Worm (Caenorhabditis elegans) whole organism, young adult: ENCODE measurements around the gene rnr-1.
A peak's percentile ranks its signal among the peaks of the same experiment; 100 is the strongest.

Experiments
- B0019.2 ChIP-seq: fragments of 200-800 bp; sonication (Bioruptor generic); conservative IDR thresholded peaks from 2 replicates; pipeline ENCODE4 v1.3.6; 2022; ENCODE audit warnings: missing genetic modification reagents, missing genetic modification characterization, missing compliant biosample characterization
- B0035.1 ChIP-seq: sonication (generic microtip); optimal IDR thresholded peaks from 2 replicates; lab custom pipeline; 2016; ENCODE audit warnings: missing genetic modification characterization, mild to moderate bottlenecking, missing compliant biosample characterization, missing genotype, missing genetic modification reagents
- B0261.1 ChIP-seq: sonication (generic microtip); optimal IDR thresholded peaks from 2 replicates; lab custom pipeline; 2016; ENCODE audit warnings: mild to moderate bottlenecking, missing genetic modification characterization, moderate library complexity, missing compliant biosample characterization
- C06A6.2 ChIP-seq: fragments of 200-800 bp; sonication (Bioruptor generic); conservative IDR thresholded peaks from 2 replicates; pipeline ENCODE4 v1.3.6; 2022; ENCODE audit warnings: missing genetic modification characterization, missing compliant biosample characterization
- F33H1.4 ChIP-seq: fragments of 200-800 bp; sonication (Bioruptor generic); IDR thresholded peaks from 2 replicates; pipeline ENCODE4 v1.3.6; 2022; ENCODE audit warnings: missing genetic modification reagents, missing genetic modification characterization, missing compliant biosample characterization
- Y56A3A.18 ChIP-seq: fragments of 200-800 bp; sonication (Bioruptor generic); IDR thresholded peaks from 2 replicates; pipeline ENCODE4 v1.3.6; 2022; ENCODE audit warnings: missing genetic modification reagents, missing genetic modification characterization, missing compliant biosample characterization
- Y95B8A.8 ChIP-seq: fragments of 200-800 bp; sonication (Bioruptor generic); IDR thresholded peaks from 2 replicates; pipeline ENCODE4 v1.3.6; 2022; ENCODE audit warnings: missing genetic modification reagents, missing genetic modification characterization, missing compliant biosample characterization
- atf-7 ChIP-seq: sonication (generic microtip); optimal IDR thresholded peaks from 2 replicates; lab custom pipeline; 2017; ENCODE audit warnings: mild to moderate bottlenecking, missing genetic modification characterization, missing compliant biosample characterization
- attf-3 ChIP-seq: fragments of 200-800 bp; sonication (Bioruptor generic); conservative IDR thresholded peaks from 2 replicates; pipeline ENCODE4 v1.3.6; 2022; ENCODE audit warnings: missing genetic modification reagents, missing genetic modification characterization, missing compliant biosample characterization
- ccch-3 ChIP-seq: fragments of 200-800 bp; sonication (Bioruptor generic); optimal IDR thresholded peaks from 2 replicates; lab custom pipeline; 2018; ENCODE audit warnings: mild to moderate bottlenecking, missing genetic modification characterization, missing compliant biosample characterization
- cebp-1 ChIP-seq, 2 experiments: fragments of 200-800 bp in 1 of 2; sonication (Bioruptor generic) in 1 of 2; sonication (generic microtip) in 1 of 2; IDR thresholded peaks in 1 of 2; optimal IDR thresholded peaks in 1 of 2; 2 replicates each; pipeline versions ENCODE4 v1.3.6 to Lab custom; 2017 to 2022; ENCODE audit warnings: missing compliant biosample characterization in 2 of 2, missing genetic modification characterization in 2 of 2, mild to moderate bottlenecking in 1 of 2, missing genetic modification reagents in 1 of 2, moderate library complexity in 1 of 2
- ceh-40 ChIP-seq: fragments of 200-800 bp; sonication (Bioruptor generic); IDR thresholded peaks from 2 replicates; pipeline ENCODE4 v1.3.6; 2022; ENCODE audit warnings: missing genetic modification characterization, missing compliant biosample characterization
- ceh-79 ChIP-seq: sonication (generic microtip); optimal IDR thresholded peaks from 2 replicates; lab custom pipeline; 2017; ENCODE audit warnings: mild to moderate bottlenecking, missing genetic modification characterization, missing compliant biosample characterization
- die-1 ChIP-seq: sonication (generic microtip); optimal IDR thresholded peaks from 2 replicates; lab custom pipeline; 2016; ENCODE audit warnings: missing genotype, mild to moderate bottlenecking, missing genetic modification characterization, missing compliant biosample characterization
- dpff-1 ChIP-seq: sonication (generic microtip); optimal IDR thresholded peaks from 2 replicates; lab custom pipeline; 2017; ENCODE audit warnings: mild to moderate bottlenecking, missing genetic modification characterization, missing compliant biosample characterization
- ets-4 ChIP-seq: fragments of 200-800 bp; sonication (Bioruptor generic); optimal IDR thresholded peaks from 2 replicates; lab custom pipeline; 2018; ENCODE audit warnings: mild to moderate bottlenecking, missing genetic modification characterization, missing compliant biosample characterization
- him-1 ChIP-seq: sonication (generic microtip); optimal IDR thresholded peaks from 2 replicates; lab custom pipeline; 2016; ENCODE audit warnings: missing genotype, missing genetic modification reagents, missing genetic modification characterization, missing compliant biosample characterization
- hlh-12 ChIP-seq: sonication (generic microtip); optimal IDR thresholded peaks from 2 replicates; lab custom pipeline; 2016; ENCODE audit warnings: missing genetic modification characterization, missing compliant biosample characterization
- hmg-1.2 ChIP-seq: fragments of 200-800 bp; sonication (Bioruptor generic); IDR thresholded peaks from 2 replicates; pipeline ENCODE4 v1.3.6; 2022; ENCODE audit warnings: missing genetic modification reagents, missing genetic modification characterization, missing compliant biosample characterization
- hsf-1 ChIP-seq: fragments of 200-800 bp; sonication (Bioruptor generic); IDR thresholded peaks from 2 replicates; pipeline ENCODE4 v1.3.6; 2022; ENCODE audit warnings: missing genetic modification reagents, missing genetic modification characterization, missing compliant biosample characterization
- lin-40 ChIP-seq: sonication (generic microtip); optimal IDR thresholded peaks from 2 replicates; lab custom pipeline; 2016; ENCODE audit warnings: missing genetic modification characterization, mild to moderate bottlenecking, missing compliant biosample characterization, missing genotype, missing genetic modification reagents
- lin-54 ChIP-seq: fragments of 200-800 bp; sonication (Bioruptor generic); optimal IDR thresholded peaks from 2 replicates; lab custom pipeline; 2018; ENCODE audit warnings: mild to moderate bottlenecking, missing genetic modification characterization, missing compliant biosample characterization
- lir-1 ChIP-seq: fragments of 200-800 bp; sonication (Bioruptor generic); conservative IDR thresholded peaks from 2 replicates; pipeline ENCODE4 v1.3.6; 2022; ENCODE audit warnings: missing genetic modification reagents, missing genetic modification characterization, missing compliant biosample characterization
- nhr-80 ChIP-seq: sonication (generic microtip); optimal IDR thresholded peaks from 2 replicates; lab custom pipeline; 2016; ENCODE audit warnings: missing genetic modification characterization, missing compliant biosample characterization
- pbrm-1 ChIP-seq: fragments of 200-800 bp; sonication (Bioruptor generic); IDR thresholded peaks from 2 replicates; pipeline ENCODE4 v1.3.6; 2022; ENCODE audit warnings: missing genetic modification reagents, missing genetic modification characterization, missing compliant biosample characterization
- rec-8 ChIP-seq, 2 experiments: sonication (generic microtip); optimal IDR thresholded peaks; 2 replicates each; lab custom pipeline; 2016; ENCODE audit warnings: mild to moderate bottlenecking in 2 of 2, missing genetic modification characterization in 2 of 2, missing genetic modification reagents in 2 of 2, missing genotype in 2 of 2, missing biosample characterization in 1 of 2, missing compliant biosample characterization in 1 of 2, moderate library complexity in 1 of 2
- sea-2 ChIP-seq: fragments of 200-800 bp; sonication (Bioruptor generic); IDR thresholded peaks from 2 replicates; pipeline ENCODE4 v1.3.6; 2022; ENCODE audit warnings: missing genetic modification characterization, missing compliant biosample characterization
- somi-1 ChIP-seq: fragments of 200-800 bp; sonication (Bioruptor generic); optimal IDR thresholded peaks from 2 replicates; lab custom pipeline; 2018; ENCODE audit warnings: mild to moderate bottlenecking, missing genetic modification characterization, missing compliant biosample characterization
- unc-62 ChIP-seq: fragments of 150-350 bp; optimal IDR thresholded peaks from 2 replicates; lab custom pipeline; 2014; ENCODE audit warnings: missing biosample characterization, missing genetic modification reagents, missing genetic modification characterization
- zim-3 ChIP-seq: sonication (generic microtip); optimal IDR thresholded peaks from 2 replicates; lab custom pipeline; 2017; ENCODE audit warnings: mild to moderate bottlenecking, missing genetic modification characterization, moderate library complexity, missing compliant biosample characterization
- ztf-26 ChIP-seq: sonication (generic microtip); optimal IDR thresholded peaks from 2 replicates; lab custom pipeline; 2017; ENCODE audit warnings: missing genetic modification characterization, missing compliant biosample characterization
- ztf-3 ChIP-seq: fragments of 200-800 bp; sonication (Bioruptor generic); optimal IDR thresholded peaks from 2 replicates; lab custom pipeline; 2018; ENCODE audit warnings: mild to moderate bottlenecking, missing genetic modification characterization, missing compliant biosample characterization
- ztf-6 ChIP-seq: fragments of 200-800 bp; sonication (Bioruptor generic); IDR thresholded peaks from 2 replicates; pipeline ENCODE4 v1.3.6; 2022; ENCODE audit warnings: missing genetic modification reagents, missing genetic modification characterization, missing compliant biosample characterization

rnr-1 gene

ce11 chrIII:9277803-9278202, 49.2 kb upstream of the rnr-1 start:
- no peak for TF ChIP-seq unc-62 (GFP tag; lab: Kevin White, UChicago)
- no peak for TF ChIP-seq ccch-3 (GFP tag; lab: Kevin White, UChicago)
- no peak for TF ChIP-seq Y95B8A.8 (GFP tag; lab: Robert Waterston, UW)
- TF ChIP-seq ceh-79 (tag; lab: Kevin White, UChicago) = no peak
- TF ChIP-seq lin-54 (GFP tag; lab: Kevin White, UChicago) = no peak
- TF ChIP-seq B0261.1 (tag; lab: Kevin White, UChicago) = no peak
- no peak for TF ChIP-seq C06A6.2 (GFP tag; lab: Robert Waterston, UW)
- TF ChIP-seq hlh-12 (tag; lab: Kevin White, UChicago) = no peak
- no peak for TF ChIP-seq B0035.1 (tag; lab: Kevin White, UChicago)
- TF ChIP-seq, all 124 proteins: peak for 0

DNA sequence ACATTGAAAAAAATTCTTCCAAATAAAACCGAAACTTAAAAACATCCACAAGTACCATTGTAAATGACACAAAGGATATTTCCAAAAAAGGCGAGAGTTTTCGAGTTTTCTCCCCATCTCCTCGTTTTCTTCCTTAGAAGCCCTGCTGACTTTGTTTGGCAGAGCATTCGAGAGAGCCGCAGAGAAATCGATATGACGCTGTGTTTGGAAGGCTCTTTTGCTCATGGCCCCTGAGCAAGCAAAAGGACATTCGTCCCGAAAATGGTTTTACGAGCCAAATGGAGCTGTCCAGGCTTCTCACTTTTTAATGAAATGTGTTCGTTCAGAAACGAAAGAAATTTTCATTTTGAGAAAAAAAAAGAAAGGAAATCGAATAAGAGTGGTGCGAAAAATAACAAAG, 43.5 kb upstream of the rnr-1 start:
- TF ChIP-seq pbrm-1 (0 out of 2 replicates have a peak, but pooled peaks have one; percentile 7), ztf-6 (no peak), ztf-26 (tag; lab: Kevin White, UChicago) (no peak), Y95B8A.8 (GFP tag; lab: Robert Waterston, UW) (0 out of 2 replicates have a peak, but pooled peaks have one; percentile 31), ztf-3 (GFP tag; lab: Kevin White, UChicago) (no peak), die-1 (tag; lab: Kevin White, UChicago) (no peak), F33H1.4 (GFP tag; lab: Robert Waterston, UW) (no peak)
- TF ChIP-seq, all 124 proteins: peak for 2

DNA sequence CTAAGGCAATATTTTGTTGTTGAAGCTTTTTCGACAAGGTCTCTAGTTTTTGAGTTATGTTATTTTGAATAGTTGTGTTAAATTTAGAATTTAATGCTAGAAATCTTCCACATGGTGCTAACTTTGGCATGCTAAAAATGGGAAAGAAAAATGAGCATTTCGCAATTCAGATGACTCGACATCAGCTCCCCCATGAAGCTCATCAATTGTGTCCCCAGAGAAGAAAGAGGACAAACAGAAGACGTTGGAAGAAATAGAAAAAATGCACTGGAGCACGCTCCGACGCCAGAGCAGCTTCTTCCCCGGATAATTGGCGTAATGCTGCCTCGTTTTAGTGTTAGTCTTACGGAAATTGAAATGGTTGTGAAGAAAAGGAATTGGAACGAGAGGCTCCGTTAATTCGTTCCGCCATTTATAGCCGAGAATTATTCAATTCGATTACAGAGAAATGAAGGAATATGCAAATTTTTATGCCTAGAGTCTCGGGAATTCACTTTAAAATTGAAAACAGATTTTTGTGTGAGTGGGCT, 42.9 kb upstream of the rnr-1 start:
- TF ChIP-seq rec-8 (tag; optimal IDR thresholded peaks at IDR 0.05; lab: Kevin White, UChicago) (no peak), atf-7 (tag; lab: Kevin White, UChicago) (no peak), Y95B8A.8 (GFP tag; lab: Robert Waterston, UW) (no peak), him-1 (tag; lab: Kevin White, UChicago) (no peak), ztf-26 (tag; lab: Kevin White, UChicago) (no peak), ceh-40 (GFP tag; lab: Robert Waterston, UW) (no peak), B0019.2 (GFP tag; lab: Robert Waterston, UW) (no peak), lir-1 (GFP tag; lab: Robert Waterston, UW) (no peak), ets-4 (GFP tag; lab: Kevin White, UChicago) (no peak), ceh-79 (tag; lab: Kevin White, UChicago) (no peak), dpff-1 (no peak), lin-54 (GFP tag; lab: Kevin White, UChicago) (no peak), hsf-1 (GFP tag; lab: Robert Waterston, UW) (no peak), somi-1 (GFP tag; lab: Kevin White, UChicago) (no peak), unc-62 (GFP tag; lab: Kevin White, UChicago) (no peak), zim-3 (tag; lab: Kevin White, UChicago) (no peak), sea-2 (no peak), attf-3 (GFP tag; lab: Robert Waterston, UW) (no peak), nhr-80 (tag; lab: Kevin White, UChicago) (no peak)

DNA sequence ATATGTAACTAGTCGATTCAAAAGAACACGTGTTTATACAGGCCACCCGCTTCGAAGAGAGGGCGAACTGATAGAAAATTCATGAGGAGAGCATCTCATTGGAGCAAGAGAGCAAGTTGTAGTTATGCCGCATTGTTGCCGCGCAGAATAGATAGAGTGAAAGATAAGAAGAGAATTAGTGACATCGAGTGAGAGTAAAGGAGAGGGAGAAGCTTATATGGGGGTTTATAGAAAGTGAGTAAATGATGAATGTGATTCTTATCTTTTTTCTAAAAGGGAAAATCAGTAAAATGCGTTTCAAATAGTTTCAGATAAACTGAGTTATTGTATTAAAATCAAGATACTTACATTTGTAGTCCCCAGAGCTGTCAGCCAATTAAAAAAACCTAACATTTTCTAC, 41.6 kb upstream of the rnr-1 start:
- TF ChIP-seq Y56A3A.18 (GFP tag; lab: Robert Waterston, UW) = no peak
- peak; percentile 29 for TF ChIP-seq nhr-80 (tag; lab: Kevin White, UChicago)

DNA sequence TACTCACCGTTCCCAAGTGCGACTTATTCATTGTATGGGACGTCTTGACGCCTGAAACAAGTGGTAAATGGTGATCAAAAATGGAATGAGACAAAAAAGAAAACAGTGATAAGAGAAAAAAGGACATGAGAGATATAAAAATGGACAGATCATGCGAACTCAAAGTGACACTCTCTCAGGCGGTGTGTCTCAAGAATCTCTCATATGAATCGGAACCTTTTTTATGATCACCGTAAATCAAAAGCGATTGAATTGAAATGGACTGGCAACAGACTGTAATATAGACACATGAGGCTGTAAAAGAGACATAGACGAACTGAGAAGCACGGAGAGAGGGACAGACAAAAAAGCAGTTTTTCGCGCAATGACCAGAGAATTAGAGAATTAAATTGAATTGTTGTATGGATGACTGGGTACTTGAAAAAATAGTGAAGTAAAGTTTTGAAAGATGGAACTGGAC, 40.4 kb upstream of the rnr-1 start, which contains the start of gene clip-1:
Gene clip-1 (minus strand): TSS at position 51 of the 460 bp plus-strand sequence.
- TF ChIP-seq nhr-80 (tag; lab: Kevin White, UChicago) = peak; percentile 52
- no peak for TF ChIP-seq cebp-1 (GFP tag; IDR thresholded peaks at IDR 0.05; lab: Robert Waterston, UW)
- peak; percentile 34 for TF ChIP-seq cebp-1 (tag; optimal IDR thresholded peaks at IDR 0.05; lab: Kevin White, UChicago)
- no peak for TF ChIP-seq him-1 (tag; lab: Kevin White, UChicago)
- peak; percentile 39; the same call in 1 of the 2 replicates for TF ChIP-seq hmg-1.2 (GFP tag; lab: Robert Waterston, UW)
- peak; percentile 42 for TF ChIP-seq lin-40 (tag; lab: Kevin White, UChicago)
- peak; percentile 27 for TF ChIP-seq ztf-26 (tag; lab: Kevin White, UChicago)
